Worm (Caenorhabditis elegans) whole organism, L4 larva: ENCODE results near the gene hum-5.

ENCODE experiments used
- F10B5.3 ChIP-seq: sonication (generic microtip); optimal IDR thresholded peaks from 2 replicates; lab custom pipeline; 2016; ENCODE audit warnings: mild to moderate bottlenecking, missing genetic modification characterization, missing compliant biosample characterization
- F37D6.2 ChIP-seq: sonication (generic microtip); optimal IDR thresholded peaks from 2 replicates; lab custom pipeline; 2016; ENCODE audit warnings: mild to moderate bottlenecking, missing genetic modification characterization, missing compliant biosample characterization
- Y105C5A.15 ChIP-seq: fragments of 200-800 bp; sonication (Bioruptor generic); IDR thresholded peaks from 2 replicates; pipeline ENCODE4 v1.3.6; 2022; ENCODE audit warnings: missing genetic modification characterization, missing compliant biosample characterization
- ZK337.2 ChIP-seq: fragments of 200-800 bp; sonication (Bioruptor generic); IDR thresholded peaks from 2 replicates; pipeline ENCODE4 v1.3.6; 2022; ENCODE audit warnings: missing genetic modification reagents, missing genetic modification characterization, missing compliant biosample characterization
- ZK546.5 ChIP-seq, 2 experiments: sonication (generic microtip); optimal IDR thresholded peaks; 2 replicates each; lab custom pipeline; 2017; ENCODE audit warnings: missing biosample characterization in 2 of 2, missing genetic modification characterization in 2 of 2
- ama-1 ChIP-seq: fragments of 150-350 bp; optimal IDR thresholded peaks from 2 replicates; lab custom pipeline; 2014; ENCODE audit warnings: inconsistent platforms, mixed read lengths
- arid-1 ChIP-seq: fragments of 200-800 bp; sonication (Bioruptor generic); conservative IDR thresholded peaks from 2 replicates; pipeline ENCODE4 v1.3.6; 2022; ENCODE audit warnings: missing genetic modification reagents, missing genetic modification characterization, missing compliant biosample characterization
- ceh-28 ChIP-seq: fragments of 150-350 bp; optimal IDR thresholded peaks from 2 replicates; lab custom pipeline; 2014; ENCODE audit warnings: missing biosample characterization, missing genetic modification reagents, missing genetic modification characterization
- ces-1 ChIP-seq: fragments of 150-350 bp; sonication (generic microtip); optimal IDR thresholded peaks from 4 replicates; lab custom pipeline; 2014; ENCODE audit warnings: missing biosample characterization, missing genetic modification reagents, missing genetic modification characterization
- daf-16 ChIP-seq, 3 experiments: sonication (generic microtip); optimal IDR thresholded peaks; 2 replicates each; lab custom pipeline; 2016 to 2017; ENCODE audit warnings: missing genetic modification characterization in 3 of 3, missing genetic modification reagents in 3 of 3, mild to moderate bottlenecking in 2 of 3, missing compliant biosample characterization in 2 of 3, missing biosample characterization in 1 of 3, moderate library complexity in 1 of 3
- daf-19 ChIP-seq: fragments of 200-800 bp; sonication (Bioruptor generic); conservative IDR thresholded peaks from 2 replicates; pipeline ENCODE4 v1.3.6; 2022; ENCODE audit warnings: missing genetic modification characterization, missing compliant biosample characterization
- dmd-6 ChIP-seq: fragments of 200-800 bp; sonication (Bioruptor generic); IDR thresholded peaks from 2 replicates; pipeline ENCODE4 v1.3.6; 2022; ENCODE audit warnings: missing genetic modification reagents, missing genetic modification characterization, missing compliant biosample characterization
- dmd-9 ChIP-seq: fragments of 200-800 bp; sonication (Bioruptor generic); IDR thresholded peaks from 2 replicates; pipeline ENCODE4 v1.3.6; 2022; ENCODE audit warnings: missing genetic modification reagents, missing genetic modification characterization, missing compliant biosample characterization
- dpl-1 ChIP-seq: fragments of 150-350 bp; optimal IDR thresholded peaks from 2 replicates; lab custom pipeline; 2014; ENCODE audit warnings: missing biosample characterization, missing genetic modification reagents, missing genetic modification characterization
- duxl-1 ChIP-seq: sonication (generic microtip); optimal IDR thresholded peaks from 2 replicates; lab custom pipeline; 2016; ENCODE audit warnings: mild to moderate bottlenecking, missing genetic modification characterization, moderate library complexity, missing compliant biosample characterization; ENCODE audit not compliant: poor library complexity
- dve-1 ChIP-seq: sonication (generic microtip); optimal IDR thresholded peaks from 2 replicates; lab custom pipeline; 2017; ENCODE audit warnings: antibody characterized with exemption, mild to moderate bottlenecking, missing genetic modification characterization, missing compliant biosample characterization; ENCODE audit not compliant: insufficient read depth
- egl-27 ChIP-seq: sonication (generic microtip); optimal IDR thresholded peaks from 3 replicates; lab custom pipeline; 2017; ENCODE audit warnings: missing biosample characterization, missing genetic modification reagents, missing genetic modification characterization
- hlh-11 ChIP-seq: fragments of 200-800 bp; sonication (Bioruptor generic); optimal IDR thresholded peaks from 2 replicates; lab custom pipeline; 2018; ENCODE audit warnings: mild to moderate bottlenecking, missing genetic modification characterization, missing compliant biosample characterization
- hlh-30 ChIP-seq: sonication (generic microtip); optimal IDR thresholded peaks from 2 replicates; lab custom pipeline; 2017; ENCODE audit warnings: antibody characterized with exemption, mild to moderate bottlenecking, missing genetic modification characterization, missing compliant biosample characterization; ENCODE audit not compliant: insufficient read depth
- hmg-1.1 ChIP-seq: fragments of 200-800 bp; sonication (Bioruptor generic); IDR thresholded peaks from 2 replicates; pipeline ENCODE4 v1.3.6; 2022; ENCODE audit warnings: missing genetic modification reagents, missing genetic modification characterization, missing compliant biosample characterization
- lim-7 ChIP-seq: fragments of 200-800 bp; sonication (Bioruptor generic); IDR thresholded peaks from 2 replicates; pipeline ENCODE4 v1.3.6; 2022; ENCODE audit warnings: missing genetic modification characterization, missing compliant biosample characterization
- lin-13 ChIP-seq: fragments of 150-350 bp; optimal IDR thresholded peaks from 2 replicates; lab custom pipeline; 2014; ENCODE audit warnings: missing biosample characterization, missing genetic modification reagents, missing genetic modification characterization
- lin-38 ChIP-seq: fragments of 200-800 bp; sonication (Bioruptor generic); IDR thresholded peaks from 2 replicates; pipeline ENCODE4 v1.3.6; 2022; ENCODE audit warnings: missing genetic modification reagents, missing genetic modification characterization, missing compliant biosample characterization
- madf-5 ChIP-seq, 2 experiments: fragments of 200-800 bp; sonication (Bioruptor generic); IDR thresholded peaks; 2 replicates each; pipeline ENCODE4 v1.3.6; 2022; ENCODE audit warnings: missing compliant biosample characterization in 2 of 2, missing genetic modification characterization in 2 of 2
- madf-9 ChIP-seq: fragments of 200-800 bp; sonication (Bioruptor generic); conservative IDR thresholded peaks from 2 replicates; pipeline ENCODE4 v1.3.6; 2022; ENCODE audit warnings: missing genetic modification reagents, missing genetic modification characterization, missing compliant biosample characterization
- mdl-1 ChIP-seq, 2 experiments: fragments of 150-350 bp in 1 of 2; sonication (generic microtip) in 1 of 2; optimal IDR thresholded peaks; 2 replicates each; lab custom pipeline; 2014 to 2017; ENCODE audit warnings: missing biosample characterization in 2 of 2, missing genetic modification characterization in 2 of 2
- mep-1 ChIP-seq: fragments of 150-350 bp; sonication (generic microtip); optimal IDR thresholded peaks from 3 replicates; lab custom pipeline; 2014; ENCODE audit warnings: missing biosample characterization, missing genetic modification characterization
- mes-2 ChIP-seq: sonication (generic microtip); optimal IDR thresholded peaks from 2 replicates; lab custom pipeline; 2016; ENCODE audit warnings: missing genotype, mild to moderate bottlenecking, missing genetic modification characterization, missing compliant biosample characterization; ENCODE audit not compliant: poor library complexity, severe bottlenecking
- mxl-3 ChIP-seq: fragments of 200-800 bp; sonication (Bioruptor generic); optimal IDR thresholded peaks from 2 replicates; lab custom pipeline; 2018; ENCODE audit warnings: mild to moderate bottlenecking, missing genetic modification characterization, missing compliant biosample characterization
- nhr-11 ChIP-seq: fragments of 150-350 bp; optimal IDR thresholded peaks from 2 replicates; lab custom pipeline; 2014; ENCODE audit warnings: missing biosample characterization, missing genetic modification characterization
- nhr-111 ChIP-seq: fragments of 200-800 bp; sonication (Bioruptor generic); optimal IDR thresholded peaks from 2 replicates; lab custom pipeline; 2018; ENCODE audit warnings: mild to moderate bottlenecking, missing genetic modification characterization, missing compliant biosample characterization
- nhr-28 ChIP-seq: fragments of 150-350 bp; optimal IDR thresholded peaks from 2 replicates; lab custom pipeline; 2014; ENCODE audit warnings: missing biosample characterization, missing genetic modification characterization
- pqm-1 ChIP-seq: sonication (generic microtip); optimal IDR thresholded peaks from 2 replicates; lab custom pipeline; 2017; ENCODE audit warnings: missing biosample characterization, missing genetic modification characterization
- saeg-2 ChIP-seq: fragments of 200-800 bp; sonication (Bioruptor generic); IDR thresholded peaks from 2 replicates; pipeline ENCODE4 v1.3.6; 2022; ENCODE audit warnings: missing genetic modification reagents, missing genetic modification characterization, missing compliant biosample characterization
- set-16 ChIP-seq: fragments of 200-800 bp; sonication (Bioruptor generic); IDR thresholded peaks from 2 replicates; pipeline ENCODE4 v1.3.6; 2022; ENCODE audit warnings: missing genetic modification reagents, missing genetic modification characterization, missing compliant biosample characterization
- skn-1 ChIP-seq: fragments of 150-350 bp; optimal IDR thresholded peaks from 2 replicates; lab custom pipeline; 2014; ENCODE audit warnings: missing biosample characterization, missing genetic modification characterization
- spr-3 ChIP-seq: fragments of 200-800 bp; sonication (Bioruptor generic); optimal IDR thresholded peaks from 2 replicates; lab custom pipeline; 2018; ENCODE audit warnings: mild to moderate bottlenecking, missing genetic modification characterization, missing compliant biosample characterization
- tag-97 ChIP-seq: fragments of 200-800 bp; sonication (Bioruptor generic); IDR thresholded peaks from 2 replicates; pipeline ENCODE4 v1.3.6; 2022; ENCODE audit warnings: missing genetic modification characterization, missing compliant biosample characterization
- tra-1 ChIP-seq: fragments of 200-800 bp; sonication (Bioruptor generic); IDR thresholded peaks from 2 replicates; pipeline ENCODE4 v1.3.6; 2022; ENCODE audit warnings: missing genetic modification reagents, missing genetic modification characterization, missing compliant biosample characterization
- unc-39 ChIP-seq: sonication (generic microtip); optimal IDR thresholded peaks from 2 replicates; lab custom pipeline; 2017; ENCODE audit warnings: missing biosample characterization, missing genetic modification characterization
- unc-62 ChIP-seq, 3 experiments: fragments of 150-350 bp in 1 of 3; sonication (generic microtip); optimal IDR thresholded peaks in 2 of 3; peaks in 1 of 3; 1 replicate in 1 of 3; 2 replicates in 2 of 3; lab custom pipeline; 2014 to 2017; ENCODE audit warnings: missing biosample characterization in 3 of 3, missing genetic modification characterization in 3 of 3, missing genetic modification reagents in 3 of 3, missing genotype in 1 of 3
- zip-11 ChIP-seq: fragments of 200-800 bp; sonication (Bioruptor generic); IDR thresholded peaks from 2 replicates; pipeline ENCODE4 v1.3.6; 2022; ENCODE audit warnings: missing genetic modification characterization, missing compliant biosample characterization
- zip-2 ChIP-seq: fragments of 150-350 bp; optimal IDR thresholded peaks from 2 replicates; lab custom pipeline; 2014; ENCODE audit warnings: missing biosample characterization, missing genetic modification characterization
- ztf-7 ChIP-seq: fragments of 150-350 bp; optimal IDR thresholded peaks from 2 replicates; lab custom pipeline; 2014; ENCODE audit warnings: missing biosample characterization, missing genetic modification characterization

Gene hum-5

DNA sequence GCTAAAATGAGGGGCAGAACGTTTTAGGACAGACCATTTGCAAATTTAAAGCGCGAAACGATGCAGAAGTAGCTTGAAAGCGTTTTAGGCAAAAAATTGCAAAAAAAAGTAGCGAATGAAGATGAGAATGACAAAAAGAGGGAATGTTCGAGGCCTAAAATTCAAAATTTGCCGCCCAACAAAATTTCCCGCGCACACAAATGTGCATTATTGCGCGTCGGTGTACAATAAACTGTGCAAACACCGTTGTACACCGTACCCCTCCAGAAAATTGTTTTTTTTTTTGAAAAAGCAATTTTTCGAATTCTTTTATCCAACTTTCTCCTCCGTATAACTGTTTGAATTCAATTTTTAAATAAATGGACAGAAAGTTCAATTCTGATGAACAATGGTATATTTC, 16.8 kb downstream of the hum-5 start, which contains the start of gene snpc-3.4 (continued):
- no peak for TF ChIP-seq ceh-28
- TF ChIP-seq unc-39, result no peak
- TF ChIP-seq dmd-6 (GFP tag; lab: Robert Waterston, UW), result peak; percentile 42; the same call in 1 of the 2 replicates
- peak; percentile 71 for TF ChIP-seq mes-2 (tag; lab: Kevin White, UChicago)
- TF ChIP-seq hmg-1.1 (GFP tag; lab: Robert Waterston, UW), result 0 out of 2 replicates have a peak, but pooled peaks have one; percentile 64
- TF ChIP-seq nhr-28 (tag; lab: Kevin White, UChicago), result peak; percentile 58
- TF ChIP-seq ztf-7, result peak; percentile 12
- no peak for TF ChIP-seq duxl-1 (tag; lab: Kevin White, UChicago)
- no peak for TF ChIP-seq madf-9 (GFP tag; lab: Robert Waterston, UW)
- no peak for TF ChIP-seq F10B5.3 (tag; lab: Kevin White, UChicago)
- TF ChIP-seq ama-1 (lab: Kevin White, UChicago), result peak; percentile 12
- TF ChIP-seq pqm-1 (tag; lab: Kevin White, UChicago), result no peak
- peak; percentile 39 for TF ChIP-seq lin-13 (GFP tag; lab: Kevin White, UChicago)
- peak; percentile 59 for TF ChIP-seq mep-1 (tag; lab: Kevin White, UChicago)
- 0 out of 2 replicates have a peak, but pooled peaks have one; percentile 22 for TF ChIP-seq dmd-9 (GFP tag; lab: Robert Waterston, UW)
- no peak for TF ChIP-seq tag-97 (GFP tag; lab: Robert Waterston, UW)
- TF ChIP-seq lin-38 (GFP tag; lab: Robert Waterston, UW), result peak; percentile 80
- TF ChIP-seq mxl-3 (GFP tag; lab: Kevin White, UChicago), result peak; percentile 2
- TF ChIP-seq hlh-30 (tag; lab: Kevin White, UChicago), result peak; percentile 60
- TF ChIP-seq saeg-2, result no peak

DNA sequence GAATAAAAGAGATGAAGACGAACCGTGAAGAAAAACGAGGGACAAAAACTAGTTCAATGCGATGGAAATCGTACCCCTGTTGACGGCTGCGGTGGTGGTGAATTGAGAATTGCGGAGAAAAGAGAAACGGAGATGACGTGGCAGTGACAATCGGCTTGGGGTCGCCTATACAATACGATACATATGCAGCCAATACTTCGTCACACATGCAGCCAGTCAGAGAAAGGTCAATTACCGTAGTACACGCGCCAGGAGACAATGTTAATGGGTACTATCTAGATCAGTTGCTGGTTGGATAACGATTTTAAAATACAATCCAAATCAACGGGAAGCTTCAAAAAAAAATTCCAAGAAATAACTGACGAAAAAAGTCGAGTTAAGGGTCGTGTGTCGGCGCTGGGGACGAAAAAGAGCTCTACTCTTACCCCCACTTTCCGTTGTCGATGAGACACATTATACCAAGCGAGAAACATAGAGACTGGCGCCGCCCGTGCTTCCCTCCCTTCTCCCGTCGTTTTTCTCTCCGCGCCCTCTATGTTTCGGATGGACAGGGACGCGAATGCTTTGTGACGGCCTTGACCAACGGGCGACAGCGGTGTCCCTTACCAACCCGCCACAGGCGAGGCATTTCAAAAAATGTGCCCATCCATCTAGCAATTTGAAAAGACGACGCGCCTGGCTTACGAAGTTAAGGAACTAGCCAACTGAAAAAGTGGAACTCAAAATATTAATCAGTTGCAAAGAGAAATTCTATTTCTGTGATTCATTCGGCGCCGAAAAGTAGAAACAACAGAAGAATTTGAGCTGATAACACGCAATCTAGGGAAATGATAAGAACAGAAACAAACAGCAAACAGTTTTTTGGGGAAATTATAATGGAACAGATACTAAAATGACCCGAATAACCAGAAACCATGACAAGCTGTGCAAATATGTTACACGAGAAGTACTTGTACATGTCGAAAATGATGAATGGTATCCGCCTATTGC, 17.8 kb downstream of the hum-5 start:
- TF ChIP-seq arid-1 (GFP tag; lab: Robert Waterston, UW) (no peak), mdl-1 (tag; optimal IDR thresholded peaks at IDR 0.05; lab: Kevin White, UChicago) (no peak), dpl-1 (GFP tag; lab: Kevin White, UChicago) (peak; percentile 6), tag-97 (GFP tag; lab: Robert Waterston, UW) (no peak), saeg-2 (no peak), hlh-30 (tag; lab: Kevin White, UChicago) (peak; percentile 11), zip-11 (no peak), egl-27 (tag; lab: Kevin White, UChicago) (no peak), nhr-11 (tag; lab: Kevin White, UChicago) (no peak), skn-1 (tag; lab: Kevin White, UChicago) (no peak), Y105C5A.15 (GFP tag; lab: Robert Waterston, UW) (no peak), mep-1 (tag; lab: Kevin White, UChicago) (peak; percentile 52), madf-5 (GFP tag; IDR thresholded peaks at IDR 0.05; lab: Robert Waterston, UW) (0 out of 4 replicates have a peak, but pooled peaks of 1 of the 2 experiments have one; percentile 28), unc-62 (GFP tag; optimal IDR thresholded peaks at IDR 0.05 in 1 of 2; lab: Kevin White, UChicago) (peak in 1 of 2 experiments; percentile 95), unc-62 (tag; optimal IDR thresholded peaks at IDR 0.05; lab: Kevin White, UChicago) (no peak), hmg-1.1 (GFP tag; lab: Robert Waterston, UW) (0 out of 2 replicates have a peak, but pooled peaks have one; percentile 24), nhr-111 (GFP tag; lab: Kevin White, UChicago) (no peak), dmd-9 (GFP tag; lab: Robert Waterston, UW) (no peak), pqm-1 (tag; lab: Kevin White, UChicago) (peak; percentile 72), ama-1 (lab: Kevin White, UChicago) (no peak), dve-1 (tag; lab: Kevin White, UChicago) (no peak), daf-16 (GFP tag; optimal IDR thresholded peaks at IDR 0.05; lab: Kevin White, UChicago) (no peak), daf-16 (tag; optimal IDR thresholded peaks at IDR 0.05; lab: Kevin White, UChicago) (peak; percentile 52), F10B5.3 (tag; lab: Kevin White, UChicago) (no peak), F37D6.2 (tag; lab: Kevin White, UChicago) (no peak), lim-7 (0 out of 2 replicates have a peak, but pooled peaks have one; percentile 25), ces-1 (GFP tag; lab: Kevin White, UChicago) (no peak), zip-2 (tag; lab: Kevin White, UChicago) (no peak), spr-3 (GFP tag; lab: Kevin White, UChicago) (no peak), tra-1 (0 out of 2 replicates have a peak, but pooled peaks have one; percentile 12), ZK337.2 (GFP tag; lab: Robert Waterston, UW) (no peak), ZK546.5 (tag; optimal IDR thresholded peaks at IDR 0.05; lab: Kevin White, UChicago) (no peak), daf-19 (no peak), set-16 (GFP tag; lab: Robert Waterston, UW) (peak; percentile 65), hlh-11 (tag; lab: Kevin White, UChicago) (peak; percentile 46)
